Worm (Caenorhabditis elegans) whole organism, young adult: ENCODE data around the gene fozi-1.

ENCODE experiments used
- C17E4.6 ChIP-seq: fragments of 200-800 bp; sonication (Bioruptor generic); IDR thresholded peaks from 2 replicates; pipeline ENCODE4 v1.3.6; 2022; ENCODE audit warnings: missing genetic modification reagents, missing genetic modification characterization, missing compliant biosample characterization
- F55B11.4 ChIP-seq: sonication (generic microtip); optimal IDR thresholded peaks from 2 replicates; lab custom pipeline; 2016; ENCODE audit warnings: missing compliant biosample characterization, missing genetic modification characterization, borderline replicate concordance; ENCODE audit not compliant: insufficient read depth
- Y79H2A.3 ChIP-seq: fragments of 200-800 bp; sonication (Bioruptor generic); conservative IDR thresholded peaks from 2 replicates; pipeline ENCODE4 v1.3.6; 2022; ENCODE audit warnings: missing genetic modification reagents, missing genetic modification characterization, missing compliant biosample characterization
- ceh-79 ChIP-seq: sonication (generic microtip); optimal IDR thresholded peaks from 2 replicates; lab custom pipeline; 2017; ENCODE audit warnings: mild to moderate bottlenecking, missing genetic modification characterization, missing compliant biosample characterization
- lin-40 ChIP-seq: sonication (generic microtip); optimal IDR thresholded peaks from 2 replicates; lab custom pipeline; 2016; ENCODE audit warnings: missing genetic modification characterization, mild to moderate bottlenecking, missing compliant biosample characterization, missing genotype, missing genetic modification reagents
- unc-130 ChIP-seq: sonication (generic microtip); optimal IDR thresholded peaks from 2 replicates; lab custom pipeline; 2016; ENCODE audit warnings: missing genetic modification reagents, missing genetic modification characterization, missing compliant biosample characterization
- unc-62 ChIP-seq: fragments of 150-350 bp; optimal IDR thresholded peaks from 2 replicates; lab custom pipeline; 2014; ENCODE audit warnings: missing biosample characterization, missing genetic modification reagents, missing genetic modification characterization
- ztf-22 ChIP-seq: fragments of 200-800 bp; sonication (Bioruptor generic); optimal IDR thresholded peaks from 2 replicates; lab custom pipeline; 2018; ENCODE audit warnings: mild to moderate bottlenecking, missing genetic modification characterization, moderate library complexity, missing compliant biosample characterization
- ztf-6 ChIP-seq: fragments of 200-800 bp; sonication (Bioruptor generic); IDR thresholded peaks from 2 replicates; pipeline ENCODE4 v1.3.6; 2022; ENCODE audit warnings: missing genetic modification reagents, missing genetic modification characterization, missing compliant biosample characterization

DNA sequence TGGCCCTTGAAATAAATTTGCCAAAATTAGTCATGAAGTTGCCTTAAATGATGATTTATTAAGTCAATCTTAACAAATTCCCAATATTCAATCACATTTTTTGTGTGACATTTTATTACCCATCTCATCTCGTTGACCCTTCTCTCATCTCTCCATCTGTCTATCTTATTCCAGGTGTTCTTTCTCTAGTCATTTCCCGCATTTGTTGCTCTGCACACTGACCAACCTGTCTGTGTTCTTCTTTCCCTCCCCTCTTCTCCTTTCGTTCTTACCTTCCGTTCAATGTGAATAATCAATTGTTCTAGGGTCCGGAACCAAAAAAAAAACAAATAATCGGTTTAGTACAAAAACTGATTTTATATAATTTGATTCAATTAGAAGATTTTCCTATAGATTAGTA lies 34.4 kb upstream of the fozi-1 start, which contains the start of gene T02C1.1:
- TF ChIP-seq ceh-79 (tag; lab: Kevin White, UChicago) (no peak), unc-130 (GFP tag; lab: Kevin White, UChicago) (no peak), ztf-22 (GFP tag; lab: Kevin White, UChicago) (no peak), ztf-6 (GFP tag; lab: Robert Waterston, UW) (no peak), F55B11.4 (no peak), C17E4.6 (GFP tag; lab: Robert Waterston, UW) (no peak), unc-62 (GFP tag; lab: Kevin White, UChicago) (no peak), lin-40 (no peak), Y79H2A.3 (no peak)
